Worm (Caenorhabditis elegans) whole organism, mixed stage, embryonic: ENCODE measurements around the gene F39G3.5.

ENCODE experiments used
- blmp-1 ChIP-seq: fragments of 150-350 bp; optimal IDR thresholded peaks from 2 replicates; lab custom pipeline; 2014; ENCODE audit warnings: missing biosample characterization, missing genetic modification characterization
- flh-1 ChIP-seq: fragments of 200-800 bp; sonication (Bioruptor generic); optimal IDR thresholded peaks from 2 replicates; lab custom pipeline; 2018; ENCODE audit warnings: mild to moderate bottlenecking, missing genetic modification characterization, moderate library complexity, missing compliant biosample characterization
- lsy-2 ChIP-seq: fragments of 150-350 bp; optimal IDR thresholded peaks from 2 replicates; lab custom pipeline; 2014; ENCODE audit warnings: missing biosample characterization, missing genetic modification characterization
- nhr-237 ChIP-seq: fragments of 150-350 bp; optimal IDR thresholded peaks from 2 replicates; lab custom pipeline; 2014; ENCODE audit warnings: missing biosample characterization, missing genetic modification characterization
- unc-39 ChIP-seq: fragments of 150-350 bp; optimal IDR thresholded peaks from 2 replicates; lab custom pipeline; 2014; ENCODE audit warnings: missing biosample characterization, missing genetic modification characterization
- ztf-11 ChIP-seq: fragments of 150-350 bp; optimal IDR thresholded peaks from 2 replicates; lab custom pipeline; 2014; ENCODE audit warnings: missing biosample characterization, missing genetic modification characterization

- TF ChIP-seq nhr-237 (tag; lab: Kevin White, UChicago): no peak
- no peak for TF ChIP-seq lsy-2 (tag; lab: Kevin White, UChicago)
- TF ChIP-seq flh-1 (GFP tag; lab: Kevin White, UChicago): no peak
- no peak for TF ChIP-seq unc-39 (tag; lab: Kevin White, UChicago)
- no peak for TF ChIP-seq ztf-11 (tag; lab: Kevin White, UChicago)
- TF ChIP-seq blmp-1 (tag; lab: Kevin White, UChicago): no peak
These were observed at the start of gene F39G3.5 for ce11 chrV:4722314-4722713.
